Worm (Caenorhabditis elegans) whole organism, L4 larva: ENCODE data around the gene T28C12.6.

Experiments used
- lin-29 ChIP-seq: fragments of 200-800 bp; sonication (Bioruptor generic); IDR thresholded peaks from 2 replicates; pipeline ENCODE4 v1.3.6; 2022; ENCODE audit warnings: missing genetic modification reagents, missing genetic modification characterization, missing compliant biosample characterization
- nhr-10 ChIP-seq: fragments of 150-350 bp; optimal IDR thresholded peaks from 2 replicates; lab custom pipeline; 2014; ENCODE audit warnings: missing biosample characterization, missing genetic modification characterization
- nhr-237 ChIP-seq: sonication (generic microtip); optimal IDR thresholded peaks from 2 replicates; lab custom pipeline; 2017; ENCODE audit warnings: missing biosample characterization, missing genetic modification characterization
- tag-97 ChIP-seq: fragments of 200-800 bp; sonication (Bioruptor generic); IDR thresholded peaks from 2 replicates; pipeline ENCODE4 v1.3.6; 2022; ENCODE audit warnings: missing genetic modification characterization, missing compliant biosample characterization
- unc-62 ChIP-seq, 3 experiments: fragments of 150-350 bp in 1 of 3; sonication (generic microtip); optimal IDR thresholded peaks in 2 of 3; peaks in 1 of 3; 1 replicate in 1 of 3; 2 replicates in 2 of 3; lab custom pipeline; 2014 to 2017; ENCODE audit warnings: missing biosample characterization in 3 of 3, missing genetic modification characterization in 3 of 3, missing genetic modification reagents in 3 of 3, missing genotype in 1 of 3
- zag-1 ChIP-seq: fragments of 150-350 bp; optimal IDR thresholded peaks from 2 replicates; lab custom pipeline; 2014; ENCODE audit warnings: missing biosample characterization, missing genetic modification characterization

ce11 chrV:6321280-6321679 lies 14.6 kb downstream of the T28C12.6 start:
- TF ChIP-seq lin-29 (GFP tag; lab: Robert Waterston, UW) = no peak
- TF ChIP-seq nhr-10 = no peak
- TF ChIP-seq nhr-237 (tag; lab: Kevin White, UChicago) = no peak
- TF ChIP-seq tag-97 (GFP tag; lab: Robert Waterston, UW) = no peak
- TF ChIP-seq unc-62 (GFP tag; optimal IDR thresholded peaks at IDR 0.05 in 1 of 2; lab: Kevin White, UChicago) = peak in 1 of 2 experiments; percentile 94
- TF ChIP-seq unc-62 (tag; optimal IDR thresholded peaks at IDR 0.05; lab: Kevin White, UChicago) = no peak
- no peak for TF ChIP-seq zag-1 (tag; lab: Kevin White, UChicago)
